Worm (Caenorhabditis elegans) whole organism, L4 larva: ENCODE measurements around the gene frm-10.

ENCODE experiments used
- ama-1 ChIP-seq: fragments of 150-350 bp; optimal IDR thresholded peaks from 2 replicates; lab custom pipeline; 2014; ENCODE audit warnings: inconsistent platforms, mixed read lengths
- ceh-20 ChIP-seq: fragments of 200-800 bp; sonication (Bioruptor generic); IDR thresholded peaks from 2 replicates; pipeline ENCODE4 v1.3.6; 2022; ENCODE audit warnings: missing genetic modification reagents, missing genetic modification characterization, missing compliant biosample characterization
- daf-19 ChIP-seq: fragments of 200-800 bp; sonication (Bioruptor generic); conservative IDR thresholded peaks from 2 replicates; pipeline ENCODE4 v1.3.6; 2022; ENCODE audit warnings: missing genetic modification characterization, missing compliant biosample characterization
- hlh-11 ChIP-seq: fragments of 200-800 bp; sonication (Bioruptor generic); optimal IDR thresholded peaks from 2 replicates; lab custom pipeline; 2018; ENCODE audit warnings: mild to moderate bottlenecking, missing genetic modification characterization, missing compliant biosample characterization
- lin-39 ChIP-seq: fragments of 150-350 bp; optimal IDR thresholded peaks from 2 replicates; lab custom pipeline; 2014; ENCODE audit warnings: missing biosample characterization, missing genetic modification reagents, missing genetic modification characterization
- mes-2 ChIP-seq: sonication (generic microtip); optimal IDR thresholded peaks from 2 replicates; lab custom pipeline; 2016; ENCODE audit warnings: missing genotype, mild to moderate bottlenecking, missing genetic modification characterization, missing compliant biosample characterization; ENCODE audit not compliant: poor library complexity, severe bottlenecking
- nhr-10 ChIP-seq: fragments of 150-350 bp; optimal IDR thresholded peaks from 2 replicates; lab custom pipeline; 2014; ENCODE audit warnings: missing biosample characterization, missing genetic modification characterization
- nhr-11 ChIP-seq: fragments of 150-350 bp; optimal IDR thresholded peaks from 2 replicates; lab custom pipeline; 2014; ENCODE audit warnings: missing biosample characterization, missing genetic modification characterization
- nhr-6 ChIP-seq: fragments of 150-350 bp; optimal IDR thresholded peaks from 2 replicates; lab custom pipeline; 2014; ENCODE audit warnings: missing biosample characterization, missing genetic modification characterization
- nhr-76 ChIP-seq: fragments of 150-350 bp; optimal IDR thresholded peaks from 2 replicates; lab custom pipeline; 2014; ENCODE audit warnings: missing biosample characterization, missing genetic modification characterization
- spr-1 ChIP-seq: sonication (generic microtip); optimal IDR thresholded peaks from 2 replicates; lab custom pipeline; 2016; ENCODE audit warnings: mild to moderate bottlenecking, missing genetic modification characterization, missing compliant biosample characterization
- zfp-2 ChIP-seq: sonication (generic microtip); optimal IDR thresholded peaks from 2 replicates; lab custom pipeline; 2016; ENCODE audit warnings: mild to moderate bottlenecking, missing genetic modification characterization, missing compliant biosample characterization
- ztf-11 ChIP-seq: fragments of 150-350 bp; optimal IDR thresholded peaks from 2 replicates; lab custom pipeline; 2014; ENCODE audit warnings: missing biosample characterization, missing genetic modification characterization

DNA sequence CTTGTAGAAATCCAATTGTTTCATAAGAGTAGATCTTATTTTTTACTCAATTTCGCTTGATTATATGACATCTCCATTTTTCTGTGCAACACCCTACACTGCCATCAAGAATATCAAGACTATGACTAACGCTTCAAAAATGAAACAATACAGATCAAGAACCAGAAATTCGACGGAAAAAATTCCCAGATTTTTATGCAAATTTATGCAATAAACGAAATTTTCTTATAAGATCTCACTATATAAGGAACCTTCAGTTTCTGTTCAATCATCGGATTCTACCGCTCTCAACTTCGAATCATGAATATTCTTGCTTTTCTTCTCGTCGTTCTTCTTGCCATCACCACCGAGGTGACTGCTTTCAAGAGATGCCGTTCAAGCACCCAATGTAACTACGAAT lies 43.3 kb downstream of the frm-10 start, which contains the start of gene R11G10.4:
- TF ChIP-seq spr-1 (no peak), nhr-76 (no peak), nhr-6 (tag; lab: Kevin White, UChicago) (no peak), nhr-10 (tag; lab: Kevin White, UChicago) (no peak), mes-2 (tag; lab: Kevin White, UChicago) (no peak), ztf-11 (no peak), nhr-11 (tag; lab: Kevin White, UChicago) (no peak), ceh-20 (GFP tag; lab: Robert Waterston, UW) (no peak), ama-1 (lab: Kevin White, UChicago) (no peak), daf-19 (GFP tag; lab: Robert Waterston, UW) (no peak), zfp-2 (no peak), hlh-11 (tag; lab: Kevin White, UChicago) (no peak), lin-39 (tag; lab: Kevin White, UChicago) (no peak)
